Worm (Caenorhabditis elegans) whole organism, L1 larva: ENCODE measurements around the gene C02E7.10.

Source experiments
- C04F5.9 ChIP-seq: sonication (generic microtip); optimal IDR thresholded peaks from 2 replicates; lab custom pipeline; 2016; ENCODE audit warnings: missing genetic modification characterization, missing compliant biosample characterization
- C34B4.2 ChIP-seq: sonication (generic microtip); optimal IDR thresholded peaks from 2 replicates; lab custom pipeline; 2017; ENCODE audit warnings: mild to moderate bottlenecking, missing genetic modification characterization, missing compliant biosample characterization
- F16B12.6 ChIP-seq: fragments of 150-350 bp; optimal IDR thresholded peaks from 2 replicates; lab custom pipeline; 2014; ENCODE audit warnings: missing biosample characterization, missing genetic modification characterization
- Y116A8C.19 ChIP-seq: sonication (generic microtip); optimal IDR thresholded peaks from 2 replicates; lab custom pipeline; 2016; ENCODE audit warnings: missing compliant biosample characterization, missing genetic modification characterization, borderline replicate concordance
- blmp-1 ChIP-seq: fragments of 150-350 bp; optimal IDR thresholded peaks from 2 replicates; lab custom pipeline; 2014; ENCODE audit warnings: missing biosample characterization, missing genetic modification characterization
- ceh-63 ChIP-seq: fragments of 200-800 bp; sonication (Bioruptor generic); optimal IDR thresholded peaks from 2 replicates; lab custom pipeline; 2018; ENCODE audit warnings: mild to moderate bottlenecking, missing genetic modification characterization, missing compliant biosample characterization
- ceh-8 ChIP-seq: fragments of 200-800 bp; sonication (Bioruptor generic); optimal IDR thresholded peaks from 2 replicates; lab custom pipeline; 2018; ENCODE audit warnings: mild to moderate bottlenecking, missing genetic modification characterization, moderate library complexity, missing compliant biosample characterization
- ceh-88 ChIP-seq: fragments of 200-800 bp; sonication (Bioruptor generic); IDR thresholded peaks from 2 replicates; pipeline ENCODE4 v1.3.6; 2022; ENCODE audit warnings: missing genetic modification characterization, missing compliant biosample characterization
- dsc-1 ChIP-seq: sonication (generic microtip); optimal IDR thresholded peaks from 2 replicates; lab custom pipeline; 2016; ENCODE audit warnings: mild to moderate bottlenecking, missing genetic modification characterization, missing compliant biosample characterization
- efl-1 ChIP-seq, 4 experiments: fragments of 150-350 bp; optimal IDR thresholded peaks in 3 of 4; peaks in 1 of 4; 1 replicate in 1 of 4; 2 replicates in 3 of 4; lab custom pipeline; 2014; ENCODE audit warnings: missing biosample characterization in 2 of 4, missing genetic modification characterization in 2 of 4, missing genetic modification reagents in 2 of 4
- elt-2 ChIP-seq: sonication (generic microtip); optimal IDR thresholded peaks from 2 replicates; lab custom pipeline; 2016; ENCODE audit warnings: missing genetic modification characterization, mild to moderate bottlenecking, inconsistent platforms, missing compliant biosample characterization, missing genetic modification reagents
- fkh-10 ChIP-seq: sonication (generic microtip); optimal IDR thresholded peaks from 2 replicates; lab custom pipeline; 2017; ENCODE audit warnings: missing biosample characterization, missing genetic modification reagents, missing genetic modification characterization
- grh-1 ChIP-seq: fragments of 200-800 bp; sonication (Bioruptor generic); IDR thresholded peaks from 2 replicates; pipeline ENCODE4 v1.3.6; 2022; ENCODE audit warnings: missing genetic modification reagents, missing genetic modification characterization, missing compliant biosample characterization
- hlh-4 ChIP-seq: sonication (generic microtip); optimal IDR thresholded peaks from 2 replicates; lab custom pipeline; 2016; ENCODE audit warnings: mild to moderate bottlenecking, missing genetic modification characterization, missing compliant biosample characterization
- hpl-2 ChIP-seq: fragments of 150-350 bp; optimal IDR thresholded peaks from 2 replicates; lab custom pipeline; 2014; ENCODE audit warnings: missing biosample characterization, missing genetic modification reagents, missing genetic modification characterization
- isw-1 ChIP-seq: fragments of 200-800 bp; sonication (Bioruptor generic); IDR thresholded peaks from 2 replicates; pipeline ENCODE4 v1.3.6; 2022; ENCODE audit warnings: missing genetic modification characterization, missing compliant biosample characterization
- lin-13 ChIP-seq: fragments of 150-350 bp; optimal IDR thresholded peaks from 2 replicates; lab custom pipeline; 2014; ENCODE audit warnings: missing biosample characterization, missing genetic modification reagents, missing genetic modification characterization
- lin-14 ChIP-seq: fragments of 200-800 bp; sonication (Bioruptor generic); optimal IDR thresholded peaks from 2 replicates; lab custom pipeline; 2018; ENCODE audit warnings: mild to moderate bottlenecking, missing genetic modification characterization, moderate library complexity, missing compliant biosample characterization
- lin-35 ChIP-seq, 2 experiments: fragments of 150-350 bp; optimal IDR thresholded peaks; 2 replicates each; lab custom pipeline; 2014; ENCODE audit warnings: missing biosample characterization in 2 of 2, missing genetic modification characterization in 2 of 2, missing genetic modification reagents in 2 of 2
- lin-39 ChIP-seq: fragments of 150-350 bp; optimal IDR thresholded peaks from 2 replicates; lab custom pipeline; 2014; ENCODE audit warnings: missing biosample characterization, missing genetic modification reagents, missing genetic modification characterization
- lir-3 ChIP-seq: sonication (generic microtip); optimal IDR thresholded peaks from 2 replicates; lab custom pipeline; 2016; ENCODE audit warnings: mild to moderate bottlenecking, missing genetic modification characterization, moderate library complexity, missing compliant biosample characterization; ENCODE audit not compliant: poor library complexity
- lsy-2 ChIP-seq, 2 experiments: fragments of 150-350 bp; optimal IDR thresholded peaks; 2 replicates each; lab custom pipeline; 2014; ENCODE audit warnings: missing biosample characterization in 2 of 2, missing genetic modification characterization in 2 of 2
- mab-9 ChIP-seq: fragments of 200-800 bp; sonication (Bioruptor generic); IDR thresholded peaks from 2 replicates; pipeline ENCODE4 v1.3.6; 2022; ENCODE audit warnings: missing genetic modification reagents, missing genetic modification characterization, missing compliant biosample characterization
- mef-2 ChIP-seq: fragments of 150-350 bp; optimal IDR thresholded peaks from 2 replicates; lab custom pipeline; 2014; ENCODE audit warnings: missing biosample characterization, missing genetic modification characterization
- nhr-11 ChIP-seq: fragments of 150-350 bp; optimal IDR thresholded peaks from 2 replicates; lab custom pipeline; 2014; ENCODE audit warnings: missing biosample characterization, missing genetic modification characterization
- nhr-19 ChIP-seq: fragments of 200-800 bp; sonication (Bioruptor generic); conservative IDR thresholded peaks from 2 replicates; pipeline ENCODE4 v1.3.6; 2022; ENCODE audit warnings: missing genetic modification characterization, missing compliant biosample characterization
- nhr-20 ChIP-seq: sonication (generic microtip); optimal IDR thresholded peaks from 2 replicates; lab custom pipeline; 2016; ENCODE audit warnings: mild to moderate bottlenecking, missing genetic modification characterization, missing compliant biosample characterization
- nhr-28 ChIP-seq: fragments of 150-350 bp; optimal IDR thresholded peaks from 2 replicates; lab custom pipeline; 2014; ENCODE audit warnings: missing biosample characterization, missing genetic modification characterization
- nhr-47 ChIP-seq: sonication (generic microtip); optimal IDR thresholded peaks from 2 replicates; lab custom pipeline; 2016; ENCODE audit warnings: mild to moderate bottlenecking, missing genetic modification characterization, moderate library complexity, missing compliant biosample characterization
- nhr-71 ChIP-seq: sonication (generic microtip); optimal IDR thresholded peaks from 2 replicates; lab custom pipeline; 2016; ENCODE audit warnings: mild to moderate bottlenecking, missing genetic modification characterization, moderate library complexity, missing compliant biosample characterization
- nhr-77 ChIP-seq: fragments of 150-350 bp; optimal IDR thresholded peaks from 2 replicates; lab custom pipeline; 2014; ENCODE audit warnings: missing biosample characterization, missing genetic modification characterization
- nhr-84 ChIP-seq: sonication (generic microtip); optimal IDR thresholded peaks from 2 replicates; lab custom pipeline; 2017; ENCODE audit warnings: missing biosample characterization, missing genetic modification characterization
- nhr-85 ChIP-seq: sonication (generic microtip); peaks from one replicate; lab custom pipeline; 2016; ENCODE audit warnings: missing genetic modification characterization, inconsistent platforms, missing compliant biosample characterization
- nhr-90 ChIP-seq: sonication (generic microtip); optimal IDR thresholded peaks from 2 replicates; lab custom pipeline; 2016; ENCODE audit warnings: mild to moderate bottlenecking, missing genetic modification characterization, missing compliant biosample characterization; ENCODE audit not compliant: poor library complexity
- rnt-1 ChIP-seq: sonication (generic microtip); optimal IDR thresholded peaks from 2 replicates; lab custom pipeline; 2016; ENCODE audit warnings: mild to moderate bottlenecking, missing genetic modification characterization, moderate library complexity, missing compliant biosample characterization
- skn-1 ChIP-seq: fragments of 150-350 bp; optimal IDR thresholded peaks from 2 replicates; lab custom pipeline; 2014; ENCODE audit warnings: missing biosample characterization, missing genetic modification characterization
- sup-37 ChIP-seq: fragments of 200-800 bp; sonication (Bioruptor generic); optimal IDR thresholded peaks from 2 replicates; lab custom pipeline; 2018; ENCODE audit warnings: mild to moderate bottlenecking, missing genetic modification characterization, missing compliant biosample characterization
- tbx-2 ChIP-seq: sonication (generic microtip); optimal IDR thresholded peaks from 2 replicates; lab custom pipeline; 2016; ENCODE audit warnings: missing genetic modification characterization, missing compliant biosample characterization
- unc-130 ChIP-seq: fragments of 150-350 bp; optimal IDR thresholded peaks from 2 replicates; lab custom pipeline; 2017; ENCODE audit warnings: missing biosample characterization, missing genetic modification characterization, inconsistent platforms
- unc-98 ChIP-seq: fragments of 200-800 bp; sonication (Bioruptor generic); IDR thresholded peaks from 2 replicates; pipeline ENCODE4 v1.3.6; 2022; ENCODE audit warnings: missing genetic modification characterization, missing compliant biosample characterization
- vab-15 ChIP-seq: sonication (generic microtip); optimal IDR thresholded peaks from 2 replicates; lab custom pipeline; 2017; ENCODE audit warnings: missing genotype, mild to moderate bottlenecking, missing genetic modification characterization, missing compliant biosample characterization
- zag-1 ChIP-seq: fragments of 150-350 bp; optimal IDR thresholded peaks from 2 replicates; lab custom pipeline; 2014; ENCODE audit warnings: missing biosample characterization, missing genetic modification characterization
- ztf-11 ChIP-seq, 2 experiments: sonication (generic microtip); optimal IDR thresholded peaks; 2 replicates each; lab custom pipeline; 2016 to 2017; ENCODE audit warnings: missing genetic modification characterization in 2 of 2, missing biosample characterization in 1 of 2, missing compliant biosample characterization in 1 of 2
- ztf-4 ChIP-seq: fragments of 150-350 bp; optimal IDR thresholded peaks from 2 replicates; lab custom pipeline; 2014; ENCODE audit warnings: missing biosample characterization, missing genetic modification characterization

The C02E7.10 gene

ce11 chrV:4964020-4964635 lies 31.3 kb upstream of the C02E7.10 start:
- TF ChIP-seq nhr-71 (tag; lab: Kevin White, UChicago) (peak; percentile 22), blmp-1 (tag; lab: Kevin White, UChicago) (no peak), nhr-20 (tag; lab: Kevin White, UChicago) (no peak), nhr-47 (tag; lab: Kevin White, UChicago) (no peak), unc-130 (tag; lab: Kevin White, UChicago) (no peak), elt-2 (tag; lab: Kevin White, UChicago) (no peak), lin-39 (tag; lab: Kevin White, UChicago) (no peak), lin-35 (GFP tag; optimal IDR thresholded peaks at IDR 0.05; lab: Kevin White, UChicago) (no peak), vab-15 (tag; lab: Kevin White, UChicago) (no peak), mab-9 (no peak), nhr-11 (tag; lab: Kevin White, UChicago) (no peak), ceh-63 (GFP tag; lab: Kevin White, UChicago) (no peak), fkh-10 (no peak), hlh-4 (no peak), lin-14 (peak; percentile 21), nhr-77 (tag; lab: Kevin White, UChicago) (no peak), ztf-11 (tag; optimal IDR thresholded peaks at IDR 0.05; lab: Kevin White, UChicago) (no peak), tbx-2 (no peak), ceh-88 (no peak), nhr-90 (no peak), nhr-19 (GFP tag; lab: Robert Waterston, UW) (no peak), zag-1 (tag; lab: Kevin White, UChicago) (no peak), ztf-4 (tag; lab: Kevin White, UChicago) (no peak), lin-13 (GFP tag; lab: Kevin White, UChicago) (no peak), C04F5.9 (tag; lab: Kevin White, UChicago) (no peak), unc-98 (GFP tag; lab: Robert Waterston, UW) (no peak), mef-2 (tag; lab: Kevin White, UChicago) (no peak), efl-1 (optimal IDR thresholded peaks at IDR 0.05; lab: Kevin White, UChicago) (no peak), efl-1 (GFP tag; optimal IDR thresholded peaks at IDR 0.05 in 1 of 2; lab: Kevin White, UChicago) (peak in 1 of 2 experiments; percentile 20), isw-1 (GFP tag; lab: Robert Waterston, UW) (no peak), lir-3 (tag; lab: Kevin White, UChicago) (no peak), grh-1 (GFP tag; lab: Robert Waterston, UW) (no peak), F16B12.6 (no peak), dsc-1 (tag; lab: Kevin White, UChicago) (peak; percentile 27), sup-37 (GFP tag; lab: Kevin White, UChicago) (no peak)

- TF ChIP-seq skn-1 (tag; lab: Kevin White, UChicago): no peak
Measured at ce11 chrV:4963606-4964005, 30.8 kb upstream of the C02E7.10 start.

ce11 chrV:4962968-4963367 lies 30.1 kb upstream of the C02E7.10 start, which contains the start of gene tam-1:
TSS of gene tam-1 (minus strand) at chrV:4963102.
- TF ChIP-seq lin-14 (peak; percentile 61), F16B12.6 (no peak), nhr-85 (tag; lab: Kevin White, UChicago) (peak; percentile 8), skn-1 (tag; lab: Kevin White, UChicago) (peak; percentile 10)
- TF ChIP-seq, all 84 proteins: peak for 3

ce11 chrV:4960686-4961085 lies 27.8 kb upstream of the C02E7.10 start:
- TF ChIP-seq nhr-28: no peak
- no peak for TF ChIP-seq C34B4.2 (tag; lab: Kevin White, UChicago)
- TF ChIP-seq Y116A8C.19 (tag; lab: Kevin White, UChicago): no peak
- no peak for TF ChIP-seq lin-14
- TF ChIP-seq ceh-88: no peak
- no peak for TF ChIP-seq rnt-1 (tag; lab: Kevin White, UChicago)
- no peak for TF ChIP-seq ceh-8 (GFP tag; lab: Kevin White, UChicago)
- TF ChIP-seq nhr-84 (tag; lab: Kevin White, UChicago): no peak
- no peak for TF ChIP-seq lsy-2 (tag; optimal IDR thresholded peaks at IDR 0.05; lab: Kevin White, UChicago)
- no peak for TF ChIP-seq sup-37 (GFP tag; lab: Kevin White, UChicago)
- TF ChIP-seq hpl-2: no peak
